Worm (Caenorhabditis elegans) whole organism, late embryonic: Measurements from ENCODE around the gene B0336.7.

ENCODE experiments used
- C08G9.2 ChIP-seq: sonication (generic microtip); optimal IDR thresholded peaks from 2 replicates; lab custom pipeline; 2016; ENCODE audit warnings: mild to moderate bottlenecking, missing genetic modification characterization, moderate library complexity, missing compliant biosample characterization
- C38D4.7 ChIP-seq: fragments of 200-800 bp; sonication (Bioruptor generic); optimal IDR thresholded peaks from 2 replicates; lab custom pipeline; 2018; ENCODE audit warnings: mild to moderate bottlenecking, missing genetic modification characterization, moderate library complexity, missing compliant biosample characterization
- F13H6.1 ChIP-seq: sonication (generic microtip); optimal IDR thresholded peaks from 2 replicates; lab custom pipeline; 2016; ENCODE audit warnings: missing genetic modification characterization, missing compliant biosample characterization
- K09A11.1 ChIP-seq: sonication (generic microtip); optimal IDR thresholded peaks from 2 replicates; lab custom pipeline; 2017; ENCODE audit warnings: antibody characterized with exemption, mild to moderate bottlenecking, missing genetic modification characterization, missing compliant biosample characterization; ENCODE audit not compliant: insufficient read depth
- T23F11.4 ChIP-seq: fragments of 200-800 bp; sonication (Bioruptor generic); optimal IDR thresholded peaks from 2 replicates; lab custom pipeline; 2018; ENCODE audit warnings: mild to moderate bottlenecking, missing genetic modification characterization, missing compliant biosample characterization
- Y22D7AL.16 ChIP-seq: sonication (generic microtip); optimal IDR thresholded peaks from 2 replicates; lab custom pipeline; 2016; ENCODE audit warnings: missing genetic modification characterization, missing compliant biosample characterization
- ceh-14 ChIP-seq: sonication (generic microtip); optimal IDR thresholded peaks from 2 replicates; lab custom pipeline; 2016; ENCODE audit warnings: missing genotype, missing genetic modification characterization, missing compliant biosample characterization
- ceh-19 ChIP-seq: fragments of 200-800 bp; sonication (Bioruptor generic); optimal IDR thresholded peaks from 2 replicates; lab custom pipeline; 2018; ENCODE audit warnings: mild to moderate bottlenecking, missing genetic modification characterization, missing compliant biosample characterization
- ceh-24 ChIP-seq: sonication (generic microtip); optimal IDR thresholded peaks from 2 replicates; lab custom pipeline; 2016; ENCODE audit warnings: mild to moderate bottlenecking, missing genetic modification characterization, missing compliant biosample characterization
- ceh-31 ChIP-seq: sonication (generic microtip); optimal IDR thresholded peaks from 2 replicates; lab custom pipeline; 2016; ENCODE audit warnings: missing genetic modification characterization, missing compliant biosample characterization
- ceh-45 ChIP-seq: fragments of 200-800 bp; sonication (Bioruptor generic); IDR thresholded peaks from 2 replicates; pipeline ENCODE4 v1.3.6; 2022; ENCODE audit warnings: missing genetic modification reagents, missing genetic modification characterization, missing compliant biosample characterization
- ceh-6 ChIP-seq: fragments of 200-800 bp; sonication (Bioruptor generic); optimal IDR thresholded peaks from 2 replicates; lab custom pipeline; 2018; ENCODE audit warnings: mild to moderate bottlenecking, missing genetic modification characterization, missing compliant biosample characterization
- ceh-9 ChIP-seq: sonication (generic microtip); optimal IDR thresholded peaks from 2 replicates; lab custom pipeline; 2016; ENCODE audit warnings: mild to moderate bottlenecking, missing genetic modification characterization, inconsistent platforms, missing compliant biosample characterization
- dmd-4 ChIP-seq: sonication (generic microtip); optimal IDR thresholded peaks from 2 replicates; lab custom pipeline; 2016; ENCODE audit warnings: borderline replicate concordance, missing genetic modification characterization, missing compliant biosample characterization
- dve-1 ChIP-seq: sonication (generic microtip); optimal IDR thresholded peaks from 2 replicates; lab custom pipeline; 2017; ENCODE audit warnings: antibody characterized with exemption, mild to moderate bottlenecking, missing genetic modification characterization, missing compliant biosample characterization
- elt-4 ChIP-seq: sonication (generic microtip); optimal IDR thresholded peaks from 2 replicates; lab custom pipeline; 2016; ENCODE audit warnings: missing genetic modification characterization, missing compliant biosample characterization
- eyg-1 ChIP-seq: sonication (generic microtip); optimal IDR thresholded peaks from 2 replicates; lab custom pipeline; 2016; ENCODE audit warnings: missing genotype, missing genetic modification characterization, missing compliant biosample characterization
- fax-1 ChIP-seq: sonication (generic microtip); optimal IDR thresholded peaks from 2 replicates; lab custom pipeline; 2016; ENCODE audit warnings: missing genotype, missing genetic modification characterization, missing compliant biosample characterization
- fkh-6 ChIP-seq: sonication (generic microtip); optimal IDR thresholded peaks from 2 replicates; lab custom pipeline; 2016; ENCODE audit warnings: missing genetic modification characterization, missing compliant biosample characterization
- hlh-6 ChIP-seq: sonication (generic microtip); optimal IDR thresholded peaks from 2 replicates; lab custom pipeline; 2016; ENCODE audit warnings: missing genotype, missing genetic modification characterization, missing compliant biosample characterization
- hlh-8 ChIP-seq: sonication (generic microtip); optimal IDR thresholded peaks from 2 replicates; lab custom pipeline; 2016; ENCODE audit warnings: missing genotype, missing genetic modification characterization, missing compliant biosample characterization
- lim-6 ChIP-seq: sonication (generic microtip); optimal IDR thresholded peaks from 2 replicates; lab custom pipeline; 2016; ENCODE audit warnings: missing genetic modification characterization, missing compliant biosample characterization
- nfya-1 ChIP-seq: sonication (generic microtip); optimal IDR thresholded peaks from 2 replicates; lab custom pipeline; 2017; ENCODE audit warnings: missing genetic modification characterization, mild to moderate bottlenecking, missing compliant biosample characterization, antibody characterized with exemption, moderate library complexity
- pag-3 ChIP-seq: sonication (generic microtip); optimal IDR thresholded peaks from 2 replicates; lab custom pipeline; 2016; ENCODE audit warnings: missing compliant biosample characterization, missing genetic modification characterization, borderline replicate concordance
- pat-9 ChIP-seq: fragments of 200-800 bp; sonication (Bioruptor generic); optimal IDR thresholded peaks from 2 replicates; lab custom pipeline; 2018; ENCODE audit warnings: mild to moderate bottlenecking, missing genetic modification characterization, moderate library complexity, missing compliant biosample characterization
- pax-1 ChIP-seq: fragments of 150-350 bp; optimal IDR thresholded peaks from 2 replicates; lab custom pipeline; 2014; ENCODE audit warnings: missing biosample characterization, missing genetic modification characterization
- pha-4 ChIP-seq: fragments of 150-350 bp; optimal IDR thresholded peaks from 2 replicates; lab custom pipeline; 2018; ENCODE audit warnings: missing biosample characterization, missing genetic modification reagents, missing genetic modification characterization
- pqm-1 ChIP-seq: sonication (generic microtip); optimal IDR thresholded peaks from 2 replicates; lab custom pipeline; 2016; ENCODE audit warnings: missing genetic modification characterization, missing compliant biosample characterization
- pros-1 ChIP-seq: fragments of 150-350 bp; optimal IDR thresholded peaks from 2 replicates; lab custom pipeline; 2014; ENCODE audit warnings: missing biosample characterization, missing genetic modification reagents, missing genetic modification characterization
- rnt-1 ChIP-seq: sonication (generic microtip); optimal IDR thresholded peaks from 2 replicates; lab custom pipeline; 2016; ENCODE audit warnings: missing genetic modification characterization, missing compliant biosample characterization
- sdc-2 ChIP-seq: sonication (generic microtip); optimal IDR thresholded peaks from 2 replicates; lab custom pipeline; 2016; ENCODE audit warnings: missing genotype, missing genetic modification characterization, missing compliant biosample characterization
- sox-4 ChIP-seq: sonication (generic microtip); optimal IDR thresholded peaks from 2 replicates; lab custom pipeline; 2017; ENCODE audit warnings: mild to moderate bottlenecking, missing genetic modification characterization, inconsistent platforms, missing compliant biosample characterization
- syd-9 ChIP-seq: sonication (generic microtip); optimal IDR thresholded peaks from 2 replicates; lab custom pipeline; 2016; ENCODE audit warnings: mild to moderate bottlenecking, missing genetic modification characterization, moderate library complexity, missing compliant biosample characterization
- tbx-2 ChIP-seq: sonication (generic microtip); optimal IDR thresholded peaks from 2 replicates; lab custom pipeline; 2016; ENCODE audit warnings: missing genetic modification characterization, missing compliant biosample characterization
- ttx-3 ChIP-seq: sonication (generic microtip); optimal IDR thresholded peaks from 2 replicates; lab custom pipeline; 2016; ENCODE audit warnings: missing genetic modification reagents, missing genetic modification characterization, missing compliant biosample characterization
- unc-42 ChIP-seq: sonication (generic microtip); optimal IDR thresholded peaks from 2 replicates; lab custom pipeline; 2016; ENCODE audit warnings: missing genotype, missing genetic modification characterization, missing compliant biosample characterization
- unc-55 ChIP-seq: sonication (generic microtip); optimal IDR thresholded peaks from 2 replicates; lab custom pipeline; 2017; ENCODE audit warnings: missing biosample characterization, missing genetic modification reagents, missing genetic modification characterization
- ztf-16 ChIP-seq: sonication (generic microtip); optimal IDR thresholded peaks from 2 replicates; lab custom pipeline; 2017; ENCODE audit warnings: missing genetic modification characterization, missing compliant biosample characterization

The B0336.7 gene

ce11 chrIII:5697266-5697665 is at the start of gene B0336.7:
TSS of gene B0336.7 (minus strand) at chrIII:5697366.
- TF ChIP-seq ztf-16 (tag; lab: Kevin White, UChicago): no peak
- TF ChIP-seq pag-3 (tag; lab: Kevin White, UChicago): no peak
- no peak for TF ChIP-seq unc-55 (GFP tag; lab: Kevin White, UChicago)
- TF ChIP-seq elt-4 (tag; lab: Kevin White, UChicago): no peak
- no peak for TF ChIP-seq lim-6
- no peak for TF ChIP-seq eyg-1 (tag; lab: Kevin White, UChicago)
- TF ChIP-seq dve-1 (tag; lab: Kevin White, UChicago): no peak
- no peak for TF ChIP-seq K09A11.1
- no peak for TF ChIP-seq pat-9
- no peak for TF ChIP-seq rnt-1 (tag; lab: Kevin White, UChicago)
- no peak for TF ChIP-seq ceh-6 (GFP tag; lab: Kevin White, UChicago)
- TF ChIP-seq, all 69 proteins: peak for 0

- no peak for TF ChIP-seq pqm-1 (tag; lab: Kevin White, UChicago)
- no peak for TF ChIP-seq sox-4 (tag; lab: Kevin White, UChicago)
- no peak for TF ChIP-seq Y22D7AL.16 (tag; lab: Kevin White, UChicago)
- no peak for TF ChIP-seq ceh-14 (tag; lab: Kevin White, UChicago)
- no peak for TF ChIP-seq pag-3 (tag; lab: Kevin White, UChicago)
- TF ChIP-seq F13H6.1 (tag; lab: Kevin White, UChicago): no peak
- no peak for TF ChIP-seq rnt-1 (tag; lab: Kevin White, UChicago)
- no peak for TF ChIP-seq dmd-4 (tag; lab: Kevin White, UChicago)
- no peak for TF ChIP-seq K09A11.1
- no peak for TF ChIP-seq pax-1
- no peak for TF ChIP-seq ceh-45
- no peak for TF ChIP-seq nfya-1
- TF ChIP-seq ceh-24 (tag; lab: Kevin White, UChicago): no peak
- TF ChIP-seq ceh-19: no peak
- no peak for TF ChIP-seq ttx-3
- no peak for TF ChIP-seq pha-4 (tag; lab: Kevin White, UChicago)
- TF ChIP-seq unc-42: no peak
- TF ChIP-seq syd-9 (tag; lab: Kevin White, UChicago): no peak
- TF ChIP-seq, all 69 proteins: peak for 0
Observed at ce11 chrIII:5744579-5744978, 47.4 kb upstream of the B0336.7 start, which contains the start of gene B0244.5. TSS of gene B0244.5 (plus strand) at chrIII:5744879.

- TF ChIP-seq pros-1 (tag; lab: Kevin White, UChicago) (no peak), C38D4.7 (GFP tag; lab: Kevin White, UChicago) (no peak), dve-1 (tag; lab: Kevin White, UChicago) (no peak), ceh-31 (tag; lab: Kevin White, UChicago) (no peak), rnt-1 (tag; lab: Kevin White, UChicago) (no peak), hlh-6 (no peak), fkh-6 (no peak), ttx-3 (no peak), tbx-2 (tag; lab: Kevin White, UChicago) (no peak), fax-1 (tag; lab: Kevin White, UChicago) (no peak), K09A11.1 (no peak), C08G9.2 (tag; lab: Kevin White, UChicago) (no peak), hlh-8 (tag; lab: Kevin White, UChicago) (no peak), ceh-9 (no peak), T23F11.4 (GFP tag; lab: Kevin White, UChicago) (no peak), sdc-2 (tag; lab: Kevin White, UChicago) (no peak)
Observed at ce11 chrIII:5743084-5743483, 45.9 kb upstream of the B0336.7 start, which contains the start of gene B0244.15. TSS of gene B0244.15 (plus strand) at chrIII:5743384.
